Worm (Caenorhabditis elegans): ENCODE results near the gene F45H10.2.

Gene F45H10.2

DNA sequence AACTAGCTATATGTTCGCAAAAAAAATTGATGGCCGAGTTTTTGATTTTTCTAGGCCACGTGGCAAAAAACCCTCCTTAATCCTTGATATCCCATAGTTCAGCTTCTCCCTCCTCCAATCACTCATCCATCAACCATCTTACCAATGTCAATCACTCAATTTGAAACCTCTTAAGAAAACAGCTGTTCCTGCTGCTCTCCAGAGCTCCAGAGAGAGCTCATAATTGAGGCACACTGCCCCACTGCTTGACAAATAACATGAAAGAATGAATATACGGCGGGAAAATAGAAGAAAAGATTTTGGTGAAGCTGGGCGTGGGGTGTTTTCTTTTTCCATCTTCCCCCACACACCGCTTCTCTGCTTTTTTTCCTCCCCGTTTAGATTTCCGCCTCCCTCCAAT, 7.7 kb upstream of the F45H10.2 start:
- TF ChIP-seq hlh-1 (tag; optimal IDR thresholded peaks at IDR 0.05) = peak; percentile 91
- no peak for TF ChIP-seq nhr-2 (tag; optimal IDR thresholded peaks at IDR 0.05)
- no peak for TF ChIP-seq sem-2 (GFP tag; optimal IDR thresholded peaks at IDR 0.05)
- peak; percentile 99 for TF ChIP-seq unc-62 (GFP tag; optimal IDR thresholded peaks at IDR 0.05)

DNA sequence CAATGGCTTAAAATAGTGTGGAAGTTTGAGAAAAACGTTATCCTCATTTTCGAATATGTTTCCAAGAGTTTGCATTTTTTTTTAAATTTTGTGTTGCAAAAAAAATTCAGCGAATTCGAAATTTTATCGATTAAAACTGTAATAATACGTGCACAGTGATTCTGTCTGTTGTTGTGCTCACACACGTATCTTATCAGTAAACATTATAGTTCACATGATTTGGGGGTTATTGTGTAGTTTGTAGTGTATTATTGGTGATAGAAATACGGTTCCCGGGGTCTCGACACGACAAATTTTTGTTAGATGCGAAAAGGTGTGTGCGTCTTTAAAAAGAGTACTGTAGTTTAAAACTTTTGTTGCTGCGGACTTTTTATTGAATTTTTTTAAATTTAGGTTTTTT, 2.9 kb upstream of the F45H10.2 start, which contains the start of gene drr-1:
TSS of gene drr-1 (minus strand) at position 183 of the 400 bp plus-strand sequence.
- TF ChIP-seq flh-1 (GFP tag; optimal IDR thresholded peaks at IDR 0.05) (no peak), ham-2 (GFP tag; optimal IDR thresholded peaks at IDR 0.05) (no peak), ceh-43 (GFP tag; optimal IDR thresholded peaks at IDR 0.05) (no peak), cnd-1 (tag; optimal IDR thresholded peaks at IDR 0.05) (no peak), ces-1 (GFP tag; optimal IDR thresholded peaks at IDR 0.05) (no peak), unc-62 (GFP tag; optimal IDR thresholded peaks at IDR 0.05) (no peak), ztf-11 (tag; optimal IDR thresholded peaks at IDR 0.05) (no peak), tbx-8 (GFP tag; optimal IDR thresholded peaks at IDR 0.05) (no peak), elt-1 (tag; optimal IDR thresholded peaks at IDR 0.05; ENCODE audit: borderline replicate concordance, insufficient read depth) (no peak), sptf-1 (tag; optimal IDR thresholded peaks at IDR 0.05) (no peak), zip-8 (tag; optimal IDR thresholded peaks at IDR 0.05) (no peak)

DNA sequence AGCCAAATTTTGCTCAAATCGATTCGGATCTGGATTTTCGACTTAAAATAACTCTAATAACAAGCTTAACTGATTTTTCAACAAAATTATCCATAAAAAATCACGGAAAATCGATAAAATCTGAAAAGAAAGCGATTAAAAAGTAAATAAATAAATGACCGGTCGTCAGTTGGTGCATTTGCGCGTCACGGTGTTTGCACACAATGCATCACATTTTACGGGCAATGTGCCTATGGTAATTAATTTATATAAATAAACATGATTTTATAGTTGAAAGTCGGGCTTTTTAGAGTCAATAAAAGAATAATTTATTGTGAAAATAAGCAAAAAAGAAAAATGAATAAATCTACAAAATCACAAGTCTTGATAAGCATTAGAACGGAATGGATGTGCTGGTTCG, 1.9 kb upstream of the F45H10.2 start:
- TF ChIP-seq lsy-2 (tag; optimal IDR thresholded peaks at IDR 0.05) (peak; percentile 54), zip-8 (tag; optimal IDR thresholded peaks at IDR 0.05) (no peak), ztf-11 (tag; optimal IDR thresholded peaks at IDR 0.05) (no peak), lin-13 (tag; optimal IDR thresholded peaks at IDR 0.05) (peak; percentile 3), flh-1 (GFP tag; optimal IDR thresholded peaks at IDR 0.05) (no peak), snpc-4 (tag; optimal IDR thresholded peaks at IDR 0.05) (no peak), mep-1 (tag; optimal IDR thresholded peaks at IDR 0.05) (peak; percentile 48), nhr-76 (tag; optimal IDR thresholded peaks at IDR 0.05) (no peak), pha-4 (tag; optimal IDR thresholded peaks at IDR 0.05) (peak; percentile 19), lin-32 (GFP tag; optimal IDR thresholded peaks at IDR 0.05) (no peak), ceh-83 (GFP tag; optimal IDR thresholded peaks at IDR 0.05) (no peak), elt-3 (tag; optimal IDR thresholded peaks at IDR 0.05) (no peak), blmp-1 (tag; optimal IDR thresholded peaks at IDR 0.05) (no peak), ceh-43 (GFP tag; optimal IDR thresholded peaks at IDR 0.05) (no peak), ces-1 (GFP tag; optimal IDR thresholded peaks at IDR 0.05) (peak; percentile 92), tbx-8 (GFP tag; optimal IDR thresholded peaks at IDR 0.05) (no peak)

DNA sequence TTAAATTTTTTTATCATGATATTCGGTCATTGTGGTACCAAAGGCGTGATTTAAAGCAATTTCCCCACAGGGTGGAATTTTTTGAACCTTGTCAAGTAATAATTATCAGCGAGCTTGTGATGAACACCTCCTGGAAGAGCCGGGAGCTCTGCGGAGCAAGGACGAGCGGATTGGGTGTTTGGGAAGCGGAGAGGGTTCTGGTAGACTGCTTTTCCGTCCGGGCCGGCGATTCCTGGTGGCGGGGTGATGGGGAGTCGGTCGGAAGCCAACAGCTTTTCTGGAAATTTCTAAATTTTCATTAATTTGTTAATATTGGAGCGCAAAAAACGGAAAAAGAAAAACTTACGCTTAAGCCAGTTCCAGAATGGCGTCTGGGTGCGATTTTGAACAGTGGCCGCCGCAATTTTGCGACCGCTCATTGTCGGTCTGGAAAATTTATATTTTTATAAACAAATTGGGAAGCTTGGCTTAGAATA, 1.4 kb upstream of the F45H10.2 start, which contains the start of gene ndua-7:
TSS of gene ndua-7 (minus strand) at position 426 of the 476 bp plus-strand sequence.
- TF ChIP-seq lsy-2 (tag; optimal IDR thresholded peaks at IDR 0.05) (no peak), unc-62 (GFP tag; optimal IDR thresholded peaks at IDR 0.05) (no peak)

DNA sequence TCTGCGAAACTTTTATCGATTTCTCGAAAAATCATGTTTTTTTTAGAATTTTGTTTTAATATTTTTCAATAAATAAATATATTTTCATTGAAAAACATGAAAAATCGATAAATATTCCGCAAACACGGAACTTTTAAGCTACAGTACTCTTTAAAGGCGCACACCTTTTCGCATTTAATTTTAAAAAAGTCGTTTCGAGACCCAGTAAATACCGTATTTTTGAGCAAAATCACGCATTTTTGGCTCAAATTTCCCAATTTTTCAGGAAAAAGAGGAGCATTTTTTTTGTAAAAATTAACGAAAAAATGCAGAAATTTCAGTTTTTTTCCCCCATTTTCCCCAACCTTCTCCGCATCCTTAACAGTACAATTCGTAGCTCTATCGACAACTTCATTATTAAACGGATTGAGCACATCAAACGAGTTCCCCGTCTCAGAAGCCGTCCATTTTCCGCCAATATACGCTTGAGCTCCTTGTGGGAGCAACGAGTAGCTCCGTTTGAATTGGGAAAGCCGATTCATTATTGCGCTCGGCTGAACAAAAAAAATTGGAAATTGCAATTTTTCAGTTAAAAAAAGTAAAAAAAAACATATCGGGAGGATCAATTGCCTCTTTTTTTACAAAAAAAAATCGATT, 1.5 kb downstream of the F45H10.2 start, which contains the start of gene alh-7:
TSS of gene alh-7 (minus strand) at position 533 of the 636 bp plus-strand sequence.
- TF ChIP-seq tbx-8 (GFP tag; optimal IDR thresholded peaks at IDR 0.05) = no peak
- no peak for TF ChIP-seq mab-5 (tag; optimal IDR thresholded peaks at IDR 0.05)
- no peak for TF ChIP-seq flh-1 (GFP tag; optimal IDR thresholded peaks at IDR 0.05)
- no peak for TF ChIP-seq mls-2 (tag; optimal IDR thresholded peaks at IDR 0.05)
- TF ChIP-seq snpc-4 (tag; optimal IDR thresholded peaks at IDR 0.05) = no peak
- TF ChIP-seq nhr-237 (tag; optimal IDR thresholded peaks at IDR 0.05) = no peak
- TF ChIP-seq lin-32 (GFP tag; optimal IDR thresholded peaks at IDR 0.05) = no peak
- no peak for TF ChIP-seq pha-4 (tag; optimal IDR thresholded peaks at IDR 0.05)
- no peak for TF ChIP-seq M03D4.4 (tag; optimal IDR thresholded peaks at IDR 0.05)
- no peak for TF ChIP-seq ztf-11 (tag; optimal IDR thresholded peaks at IDR 0.05)
- TF ChIP-seq bed-3 (GFP tag; optimal IDR thresholded peaks at IDR 0.05) = no peak
- no peak for TF ChIP-seq ceh-43 (GFP tag; optimal IDR thresholded peaks at IDR 0.05)
- no peak for TF ChIP-seq hlh-1 (tag; optimal IDR thresholded peaks at IDR 0.05)
- TF ChIP-seq unc-39 (tag; optimal IDR thresholded peaks at IDR 0.05) = no peak
- TF ChIP-seq zip-8 (tag; optimal IDR thresholded peaks at IDR 0.05) = no peak
- TF ChIP-seq elt-3 (tag; optimal IDR thresholded peaks at IDR 0.05) = no peak
- no peak for TF ChIP-seq nhr-2 (tag; optimal IDR thresholded peaks at IDR 0.05)
- TF ChIP-seq ceh-83 (GFP tag; optimal IDR thresholded peaks at IDR 0.05) = no peak
- no peak for TF ChIP-seq lin-13 (tag; optimal IDR thresholded peaks at IDR 0.05)
- no peak for TF ChIP-seq nhr-76 (tag; optimal IDR thresholded peaks at IDR 0.05)

All from whole organism, mixed stage, embryonic.